Worm (Caenorhabditis elegans): Measurements from ENCODE around the gene mrps-22.

The mrps-22 gene

ce11 chrII:10543457-10544137, 38.8 kb upstream of the mrps-22 start (continued):
- TF ChIP-seq ceh-58 (GFP tag; IDR thresholded peaks at IDR 0.05) (0 out of 2 replicates have a peak, but pooled peaks have one; percentile 78), zim-3 (tag; optimal IDR thresholded peaks at IDR 0.05) (peak; percentile 66), ztf-25 (GFP tag; IDR thresholded peaks at IDR 0.05) (peak; percentile 27; the same call in 1 of the 2 replicates), ceh-79 (tag; optimal IDR thresholded peaks at IDR 0.05) (no peak), tbx-9 (tag; optimal IDR thresholded peaks at IDR 0.05; ENCODE audit: borderline replicate concordance) (no peak), madf-3 (GFP tag; IDR thresholded peaks at IDR 0.05) (peak; percentile 82; the same call in 1 of the 2 replicates), lin-35 (GFP tag; optimal IDR thresholded peaks at IDR 0.05) (peak in 1 of 3 experiments; percentile 23)

- TF ChIP-seq ztf-28 (GFP tag; IDR thresholded peaks at IDR 0.05): no peak
- peak; percentile 19; the same call in 1 of the 2 replicates for TF ChIP-seq zfh-2 (GFP tag; conservative IDR thresholded peaks at IDR 0.05)
- TF ChIP-seq lsy-27 (tag; optimal IDR thresholded peaks at IDR 0.05; ENCODE audit: borderline replicate concordance, insufficient read depth): no peak
- no peak for TF ChIP-seq attf-5 (GFP tag; optimal IDR thresholded peaks at IDR 0.05)
- no peak for TF ChIP-seq D2030.7 (GFP tag; IDR thresholded peaks at IDR 0.05)
- peak; percentile 9; the same call in 1 of the 2 replicates for TF ChIP-seq B0336.3 (GFP tag; IDR thresholded peaks at IDR 0.05)
- peak; percentile 13; the same call in 1 of the 2 replicates for TF ChIP-seq K11D2.4 (GFP tag; IDR thresholded peaks at IDR 0.05)
- TF ChIP-seq madf-3 (GFP tag; IDR thresholded peaks at IDR 0.05): 0 out of 2 replicates have a peak, but pooled peaks have one; percentile 34
- TF ChIP-seq bed-1 (GFP tag; IDR thresholded peaks at IDR 0.05): 0 out of 2 replicates have a peak, but pooled peaks have one; percentile 26
- TF ChIP-seq chd-7 (tag; optimal IDR thresholded peaks at IDR 0.05): no peak
- no peak for TF ChIP-seq ceh-40 (GFP tag; IDR thresholded peaks at IDR 0.05)
- TF ChIP-seq C06A6.2 (GFP tag; conservative IDR thresholded peaks at IDR 0.05): no peak
- no peak for TF ChIP-seq lin-54 (GFP tag; optimal IDR thresholded peaks at IDR 0.05)
- TF ChIP-seq ztf-22 (GFP tag; optimal IDR thresholded peaks at IDR 0.05): no peak
- peak in 1 of 3 experiments; percentile 23 for TF ChIP-seq lin-35 (GFP tag; optimal IDR thresholded peaks at IDR 0.05)
- TF ChIP-seq lsl-1 (GFP tag; optimal IDR thresholded peaks at IDR 0.05): no peak
- no peak for TF ChIP-seq snpc-3.4 (tag; optimal IDR thresholded peaks at IDR 0.05)
- TF ChIP-seq nhr-120 (GFP tag; IDR thresholded peaks at IDR 0.05): no peak
- 0 out of 2 replicates have a peak, but pooled peaks have one; percentile 9 for TF ChIP-seq cebp-1 (GFP tag; IDR thresholded peaks at IDR 0.05)
- peak; percentile 35 for TF ChIP-seq cebp-1 (tag; optimal IDR thresholded peaks at IDR 0.05)
- peak; percentile 19 for TF ChIP-seq ets-4 (GFP tag; optimal IDR thresholded peaks at IDR 0.05)
- TF ChIP-seq lag-1 (GFP tag; IDR thresholded peaks at IDR 0.05): no peak
- TF ChIP-seq Y53G8AR.9 (GFP tag; conservative IDR thresholded peaks at IDR 0.05): peak; percentile 44
- no peak for TF ChIP-seq atf-7 (tag; optimal IDR thresholded peaks at IDR 0.05)
- peak; percentile 59; the same call in 1 of the 2 replicates for TF ChIP-seq nfyb-1 (GFP tag; IDR thresholded peaks at IDR 0.05)
- no peak for TF ChIP-seq F37B4.10 (GFP tag; IDR thresholded peaks at IDR 0.05)
- peak; percentile 1 for TF ChIP-seq akir-1 (GFP tag; optimal IDR thresholded peaks at IDR 0.05)
Observed at ce11 chrII:10544374-10544908, 38.0 kb upstream of the mrps-22 start.

ce11 chrII:10545213-10545612, 37.2 kb upstream of the mrps-22 start:
- TF ChIP-seq nfya-2 (GFP tag; IDR thresholded peaks at IDR 0.05) (no peak), hsf-1 (GFP tag; IDR thresholded peaks at IDR 0.05) (no peak), snpc-1.1 (tag; optimal IDR thresholded peaks at IDR 0.05; ENCODE audit: insufficient read depth) (no peak), ekl-4 (GFP tag; IDR thresholded peaks at IDR 0.05) (no peak; the same call in 1 of the 2 replicates), lag-1 (GFP tag; IDR thresholded peaks at IDR 0.05) (0 out of 2 replicates have a peak, but pooled peaks have one; percentile 26), lin-40 (tag; optimal IDR thresholded peaks at IDR 0.05) (no peak), aptf-3 (GFP tag; IDR thresholded peaks at IDR 0.05) (peak; percentile 39; the same call in 1 of the 2 replicates), ztf-25 (GFP tag; IDR thresholded peaks at IDR 0.05) (no peak), lsy-27 (tag; optimal IDR thresholded peaks at IDR 0.05; ENCODE audit: borderline replicate concordance, insufficient read depth) (no peak), C17E4.6 (GFP tag; IDR thresholded peaks at IDR 0.05) (no peak), B0035.1 (tag; optimal IDR thresholded peaks at IDR 0.05) (peak; percentile 13), attf-5 (GFP tag; optimal IDR thresholded peaks at IDR 0.05) (no peak), hrde-1 (tag; optimal IDR thresholded peaks at IDR 0.05; ENCODE audit: borderline replicate concordance) (peak; percentile 10), mes-4 (tag; optimal IDR thresholded peaks at IDR 0.05) (no peak), F23B12.7 (tag; optimal IDR thresholded peaks at IDR 0.05; ENCODE audit: insufficient read depth) (no peak)

All from whole organism, young adult.